Worm (Caenorhabditis elegans): Measurements from ENCODE around the gene W04G3.11.

Gene W04G3.11

ce11 chrX:11116723-11117122 lies 27.7 kb downstream of the W04G3.11 start, which contains the start of gene nlp-66:
Gene nlp-66 (minus strand): TSS chrX:11116823.
- TF ChIP-seq nhr-12 (tag; optimal IDR thresholded peaks at IDR 0.05) (no peak), unc-39 (tag; optimal IDR thresholded peaks at IDR 0.05) (no peak), nhr-25 (tag; optimal IDR thresholded peaks at IDR 0.05) (no peak), crh-2 (tag; optimal IDR thresholded peaks at IDR 0.05) (no peak), blmp-1 (tag; optimal IDR thresholded peaks at IDR 0.05; ENCODE audit: insufficient read depth) (no peak), ztf-4 (tag; optimal IDR thresholded peaks at IDR 0.05) (no peak), nhr-23 (tag; optimal IDR thresholded peaks at IDR 0.05) (no peak), nhr-21 (tag; optimal IDR thresholded peaks at IDR 0.05) (no peak), ama-1 (optimal IDR thresholded peaks at IDR 0.05) (no peak), nhr-129 (tag; optimal IDR thresholded peaks at IDR 0.05) (no peak), snpc-4 (tag; optimal IDR thresholded peaks at IDR 0.05) (no peak), ztf-11 (tag; optimal IDR thresholded peaks at IDR 0.05) (no peak)

ce11 chrX:11120808-11121207 lies 31.8 kb downstream of the W04G3.11 start, which contains the start of gene R08B4.3:
Gene R08B4.3 (minus strand): TSS chrX:11121005.
- TF ChIP-seq unc-39 (tag; optimal IDR thresholded peaks at IDR 0.05) = no peak
- peak; percentile 40 for TF ChIP-seq alr-1 (tag; optimal IDR thresholded peaks at IDR 0.05)

ce11 chrX:11122412-11122811 lies 33.4 kb downstream of the W04G3.11 start:
- TF ChIP-seq nhr-6 (tag; optimal IDR thresholded peaks at IDR 0.05) (no peak), sem-4 (tag; optimal IDR thresholded peaks at IDR 0.05) (no peak), lsy-2 (tag; optimal IDR thresholded peaks at IDR 0.05) (no peak), unc-39 (tag; optimal IDR thresholded peaks at IDR 0.05) (no peak), sma-3 (GFP tag; optimal IDR thresholded peaks at IDR 0.05) (no peak), sma-9 (GFP tag; optimal IDR thresholded peaks at IDR 0.05) (no peak), sma-9 (tag; optimal IDR thresholded peaks at IDR 0.05) (no peak), ztf-11 (tag; optimal IDR thresholded peaks at IDR 0.05) (no peak), nhr-25 (tag; optimal IDR thresholded peaks at IDR 0.05) (no peak), unc-62 (GFP tag; optimal IDR thresholded peaks at IDR 0.05) (no peak), gmeb-1 (tag; optimal IDR thresholded peaks at IDR 0.05) (no peak), nhr-23 (tag; optimal IDR thresholded peaks at IDR 0.05) (no peak)

- no peak for TF ChIP-seq nhr-10 (tag; optimal IDR thresholded peaks at IDR 0.05)
- TF ChIP-seq sma-9 (GFP tag; optimal IDR thresholded peaks at IDR 0.05) = no peak
- TF ChIP-seq sma-9 (tag; optimal IDR thresholded peaks at IDR 0.05) = no peak
- TF ChIP-seq lin-13 (GFP tag; optimal IDR thresholded peaks at IDR 0.05) = no peak
- TF ChIP-seq skn-1 (tag; optimal IDR thresholded peaks at IDR 0.05) = no peak
- no peak for TF ChIP-seq aly-2 (tag; optimal IDR thresholded peaks at IDR 0.05)
- TF ChIP-seq snpc-4 (tag; optimal IDR thresholded peaks at IDR 0.05) = no peak
- no peak for TF ChIP-seq ztf-1 (GFP tag; conservative IDR thresholded peaks at IDR 0.05)
- no peak for TF ChIP-seq blmp-1 (tag; optimal IDR thresholded peaks at IDR 0.05; ENCODE audit: insufficient read depth)
- TF ChIP-seq fos-1 (tag; optimal IDR thresholded peaks at IDR 0.05) = no peak
- TF ChIP-seq zag-1 (tag; optimal IDR thresholded peaks at IDR 0.05) = no peak
- TF ChIP-seq nhr-237 (tag; optimal IDR thresholded peaks at IDR 0.05) = no peak
- TF ChIP-seq sma-3 (GFP tag; optimal IDR thresholded peaks at IDR 0.05) = no peak
- no peak for TF ChIP-seq R02D3.7 (tag; optimal IDR thresholded peaks at IDR 0.05)
- no peak for TF ChIP-seq unc-39 (tag; optimal IDR thresholded peaks at IDR 0.05)
- TF ChIP-seq dmd-4 (tag; optimal IDR thresholded peaks at IDR 0.05) = no peak
- no peak for TF ChIP-seq unc-55 (GFP tag; optimal IDR thresholded peaks at IDR 0.05)
- no peak for TF ChIP-seq ceh-16 (tag; optimal IDR thresholded peaks at IDR 0.05)
- TF ChIP-seq mab-5 (tag; optimal IDR thresholded peaks at IDR 0.05) = no peak
- TF ChIP-seq ztf-4 (tag; optimal IDR thresholded peaks at IDR 0.05) = no peak
These were observed 35.0 kb downstream of the W04G3.11 start for ce11 chrX:11123998-11124397.

ce11 chrX:11125520-11125919 lies 36.5 kb downstream of the W04G3.11 start, which contains the start of gene alr-1:
Gene alr-1 (minus strand): TSS chrX:11125620.
- no peak for TF ChIP-seq nhr-237 (tag; optimal IDR thresholded peaks at IDR 0.05)
- TF ChIP-seq ceh-16 (tag; optimal IDR thresholded peaks at IDR 0.05) = no peak
- TF ChIP-seq lin-13 (GFP tag; optimal IDR thresholded peaks at IDR 0.05) = no peak

- no peak for TF ChIP-seq egl-27 (tag; optimal IDR thresholded peaks at IDR 0.05)
- no peak for TF ChIP-seq fos-1 (tag; optimal IDR thresholded peaks at IDR 0.05)
- TF ChIP-seq nhr-237 (tag; optimal IDR thresholded peaks at IDR 0.05) = no peak
- no peak for TF ChIP-seq mab-5 (tag; optimal IDR thresholded peaks at IDR 0.05)
- TF ChIP-seq unc-55 (GFP tag; optimal IDR thresholded peaks at IDR 0.05) = no peak
- no peak for TF ChIP-seq nhr-77 (tag; optimal IDR thresholded peaks at IDR 0.05)
- no peak for TF ChIP-seq unc-62 (GFP tag; optimal IDR thresholded peaks at IDR 0.05)
- no peak for TF ChIP-seq ceh-16 (tag; optimal IDR thresholded peaks at IDR 0.05)
- TF ChIP-seq lin-39 (tag; optimal IDR thresholded peaks at IDR 0.05) = no peak
- no peak for TF ChIP-seq nhr-129 (tag; optimal IDR thresholded peaks at IDR 0.05)
These were observed 37.3 kb downstream of the W04G3.11 start for ce11 chrX:11126259-11126658.
